Worm (Caenorhabditis elegans) whole organism, L1 larva: ENCODE measurements around the gene C24H10.3.
A peak's percentile ranks its signal among the peaks of the same experiment; 100 is the strongest.

ENCODE experiments used
- F16B12.6 ChIP-seq: fragments of 150-350 bp; optimal IDR thresholded peaks from 2 replicates; lab custom pipeline; 2014; ENCODE audit warnings: missing biosample characterization, missing genetic modification characterization
- ceh-82 ChIP-seq, 3 experiments: fragments of 150-350 bp in 1 of 3; sonication (generic microtip) in 2 of 3; optimal IDR thresholded peaks; 2 replicates each; lab custom pipeline; 2014 to 2017; ENCODE audit warnings: missing biosample characterization in 3 of 3, missing genetic modification characterization in 3 of 3
- ces-1 ChIP-seq: fragments of 150-350 bp; optimal IDR thresholded peaks from 2 replicates; lab custom pipeline; 2014; ENCODE audit warnings: missing biosample characterization, missing genetic modification reagents, missing genetic modification characterization
- efl-1 ChIP-seq, 4 experiments: fragments of 150-350 bp; optimal IDR thresholded peaks in 3 of 4; peaks in 1 of 4; 1 replicate in 1 of 4; 2 replicates in 3 of 4; lab custom pipeline; 2014; ENCODE audit warnings: missing biosample characterization in 2 of 4, missing genetic modification characterization in 2 of 4, missing genetic modification reagents in 2 of 4
- elt-2 ChIP-seq: sonication (generic microtip); optimal IDR thresholded peaks from 2 replicates; lab custom pipeline; 2016; ENCODE audit warnings: missing genetic modification characterization, mild to moderate bottlenecking, inconsistent platforms, missing compliant biosample characterization, missing genetic modification reagents
- ets-5 ChIP-seq: fragments of 200-800 bp; sonication (Bioruptor generic); IDR thresholded peaks from 2 replicates; pipeline ENCODE4 v1.3.6; 2022; ENCODE audit warnings: missing genetic modification characterization, missing compliant biosample characterization
- fkh-10 ChIP-seq: sonication (generic microtip); optimal IDR thresholded peaks from 2 replicates; lab custom pipeline; 2017; ENCODE audit warnings: missing biosample characterization, missing genetic modification reagents, missing genetic modification characterization
- isw-1 ChIP-seq: fragments of 200-800 bp; sonication (Bioruptor generic); IDR thresholded peaks from 2 replicates; pipeline ENCODE4 v1.3.6; 2022; ENCODE audit warnings: missing genetic modification characterization, missing compliant biosample characterization
- mdl-1 ChIP-seq, 2 experiments: fragments of 150-350 bp; optimal IDR thresholded peaks; 2 replicates each; lab custom pipeline; 2014 to 2017; ENCODE audit warnings: missing biosample characterization in 2 of 2, missing genetic modification characterization in 2 of 2, inconsistent platforms in 1 of 2
- mef-2 ChIP-seq: fragments of 150-350 bp; optimal IDR thresholded peaks from 2 replicates; lab custom pipeline; 2014; ENCODE audit warnings: missing biosample characterization, missing genetic modification characterization
- nhr-28 ChIP-seq: fragments of 150-350 bp; optimal IDR thresholded peaks from 2 replicates; lab custom pipeline; 2014; ENCODE audit warnings: missing biosample characterization, missing genetic modification characterization
- nhr-76 ChIP-seq: sonication (generic microtip); optimal IDR thresholded peaks from 2 replicates; lab custom pipeline; 2017; ENCODE audit warnings: missing biosample characterization, missing genetic modification characterization
- nhr-84 ChIP-seq: sonication (generic microtip); optimal IDR thresholded peaks from 2 replicates; lab custom pipeline; 2017; ENCODE audit warnings: missing biosample characterization, missing genetic modification characterization
- pqm-1 ChIP-seq: sonication (generic microtip); optimal IDR thresholded peaks from 3 replicates; lab custom pipeline; 2017; ENCODE audit warnings: missing biosample characterization, missing genetic modification characterization
- snpc-4 ChIP-seq: fragments of 150-350 bp; optimal IDR thresholded peaks from 2 replicates; lab custom pipeline; 2014; ENCODE audit warnings: missing biosample characterization, missing genetic modification characterization
- sup-37 ChIP-seq: fragments of 200-800 bp; sonication (Bioruptor generic); optimal IDR thresholded peaks from 2 replicates; lab custom pipeline; 2018; ENCODE audit warnings: mild to moderate bottlenecking, missing genetic modification characterization, missing compliant biosample characterization
- tlp-1 ChIP-seq: fragments of 150-350 bp; optimal IDR thresholded peaks from 2 replicates; lab custom pipeline; 2014; ENCODE audit warnings: missing biosample characterization, missing genetic modification characterization
- unc-30 ChIP-seq: sonication (generic microtip); optimal IDR thresholded peaks from 2 replicates; lab custom pipeline; 2017; ENCODE audit warnings: missing biosample characterization, missing genetic modification characterization
- unc-62 ChIP-seq: fragments of 150-350 bp; optimal IDR thresholded peaks from 2 replicates; lab custom pipeline; 2014; ENCODE audit warnings: missing biosample characterization, missing genetic modification reagents, missing genetic modification characterization
- xbp-1 ChIP-seq: sonication (generic microtip); optimal IDR thresholded peaks from 2 replicates; lab custom pipeline; 2016; ENCODE audit warnings: missing genetic modification characterization, missing compliant biosample characterization

C24H10.3 gene

DNA sequence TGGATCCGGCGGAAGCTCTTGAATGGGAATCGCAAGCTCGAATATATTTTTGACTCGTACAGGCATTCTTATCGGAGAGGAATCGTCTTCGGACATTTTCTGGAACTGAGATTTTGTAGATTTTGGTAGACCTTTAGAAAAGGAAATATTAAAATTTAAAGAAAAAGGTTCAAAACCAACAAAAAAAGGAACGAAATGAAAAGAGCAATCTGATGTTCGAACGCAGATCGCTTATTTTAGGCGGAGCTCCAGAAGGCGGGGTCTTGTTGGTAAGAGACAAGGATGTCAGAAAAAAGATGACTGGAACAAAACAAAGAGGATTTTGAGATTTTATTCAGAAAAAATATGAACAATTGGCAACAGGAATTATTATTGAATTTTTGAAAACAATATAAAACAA lies 46.1 kb downstream of the C24H10.3 start, which contains the start of gene C42D8.9:
TSS of gene C42D8.9 (minus strand) at position 101 of the 400 bp plus-strand sequence.
- no peak for TF ChIP-seq fkh-10 (GFP tag; lab: Kevin White, UChicago)
- no peak for TF ChIP-seq F16B12.6 (tag; lab: Kevin White, UChicago)
- no peak for TF ChIP-seq ces-1 (GFP tag; lab: Kevin White, UChicago)
- TF ChIP-seq nhr-76 (tag; lab: Kevin White, UChicago), result no peak
- TF ChIP-seq nhr-84, result no peak
- no peak for TF ChIP-seq mef-2 (tag; lab: Kevin White, UChicago)
- no peak for TF ChIP-seq pqm-1 (tag; lab: Kevin White, UChicago)
- no peak for TF ChIP-seq unc-30 (tag; lab: Kevin White, UChicago)
- TF ChIP-seq unc-62 (GFP tag; lab: Kevin White, UChicago), result no peak
- no peak for TF ChIP-seq snpc-4 (tag; lab: Kevin White, UChicago)
- no peak for TF ChIP-seq tlp-1 (tag; lab: Kevin White, UChicago)
- no peak for TF ChIP-seq efl-1 (optimal IDR thresholded peaks at IDR 0.05; lab: Kevin White, UChicago)
- no peak for TF ChIP-seq efl-1 (GFP tag; optimal IDR thresholded peaks at IDR 0.05 in 1 of 2; lab: Kevin White, UChicago)
- no peak for TF ChIP-seq isw-1 (GFP tag; lab: Robert Waterston, UW)
- TF ChIP-seq mdl-1 (tag; optimal IDR thresholded peaks at IDR 0.05; lab: Kevin White, UChicago), result no peak
- TF ChIP-seq elt-2 (tag; lab: Kevin White, UChicago), result no peak
- no peak for TF ChIP-seq ets-5
- TF ChIP-seq sup-37 (GFP tag; lab: Kevin White, UChicago), result no peak

ce11 chrX:5109130-5109529 lies 48.3 kb downstream of the C24H10.3 start, which contains the start of gene C42D8.1:
C42D8.1 (plus strand) TSS chrX:5109506.
- no peak for TF ChIP-seq nhr-28 (tag; lab: Kevin White, UChicago)
- no peak for TF ChIP-seq xbp-1 (tag; lab: Kevin White, UChicago)
- TF ChIP-seq elt-2 (tag; lab: Kevin White, UChicago), result peak; percentile 81
- TF ChIP-seq ceh-82 (tag; optimal IDR thresholded peaks at IDR 0.05; lab: Kevin White, UChicago), result no peak
